Worm (Caenorhabditis elegans) whole organism, midembryonic: ENCODE results near the gene lsy-13.
"Not testable (repeated sequence)": the region's sequence is repeated elsewhere in the genome, so short reads cannot be mapped to it uniquely, and the experiment has no call there.

Experiments
- T22C8.4 ChIP-seq: fragments of 200-800 bp; sonication (Bioruptor generic); IDR thresholded peaks from 2 replicates; pipeline ENCODE4 v1.3.6; 2022; ENCODE audit warnings: missing genetic modification characterization, missing compliant biosample characterization
- cog-1 ChIP-seq: sonication (generic microtip); optimal IDR thresholded peaks from 2 replicates; lab custom pipeline; 2016; ENCODE audit warnings: missing genetic modification characterization, missing compliant biosample characterization
- flt-1 ChIP-seq: fragments of 200-800 bp; sonication (Bioruptor generic); IDR thresholded peaks from 2 replicates; pipeline ENCODE4 v1.3.6; 2022; ENCODE audit warnings: missing genetic modification characterization, missing compliant biosample characterization
- klf-2 ChIP-seq: fragments of 200-800 bp; sonication (Bioruptor generic); conservative IDR thresholded peaks from 2 replicates; pipeline ENCODE4 v1.3.6; 2022; ENCODE audit warnings: missing genetic modification reagents, missing genetic modification characterization, missing compliant biosample characterization
- med-1 ChIP-seq: sonication (generic microtip); optimal IDR thresholded peaks from 2 replicates; lab custom pipeline; 2017; ENCODE audit warnings: missing genetic modification characterization, mild to moderate bottlenecking, missing compliant biosample characterization, antibody characterized with exemption, missing genetic modification reagents; ENCODE audit not compliant: insufficient read depth
- ref-1 ChIP-seq: fragments of 200-800 bp; sonication (Bioruptor generic); conservative IDR thresholded peaks from 2 replicates; pipeline ENCODE4 v1.3.6; 2022; ENCODE audit warnings: missing genetic modification reagents, missing genetic modification characterization, missing compliant biosample characterization
- tab-1 ChIP-seq: fragments of 200-800 bp; sonication (Bioruptor generic); IDR thresholded peaks from 2 replicates; pipeline ENCODE4 v1.3.6; 2022; ENCODE audit warnings: missing genetic modification characterization, missing compliant biosample characterization
- ztf-23 ChIP-seq: fragments of 200-800 bp; sonication (Bioruptor generic); IDR thresholded peaks from 2 replicates; pipeline ENCODE4 v1.3.6; 2022; ENCODE audit warnings: missing genetic modification reagents, missing genetic modification characterization, missing compliant biosample characterization
- ztf-29 ChIP-seq: fragments of 200-800 bp; sonication (Bioruptor generic); IDR thresholded peaks from 2 replicates; pipeline ENCODE4 v1.3.6; 2022; ENCODE audit warnings: missing genetic modification reagents, missing genetic modification characterization, missing compliant biosample characterization

lsy-13 gene

ce11 chrIV:16863431-16863895 lies at the start of gene lsy-13, which contains the start of gene mel-46:
TSS of gene lsy-13 (plus strand) at chrIV:16863870.
TSS of gene mel-46 (minus strand) at chrIV:16863481.
- TF ChIP-seq tab-1 (GFP tag; lab: Robert Waterston, UW) (peak; percentile 72; the same call in 1 of the 2 replicates), klf-2 (GFP tag; lab: Robert Waterston, UW) (no peak), ref-1 (GFP tag; lab: Robert Waterston, UW) (no peak), flt-1 (GFP tag; lab: Robert Waterston, UW) (peak; percentile 86), med-1 (peak; percentile 68), T22C8.4 (peak; percentile 65), ztf-23 (GFP tag; lab: Robert Waterston, UW) (peak; percentile 83), ztf-29 (no peak), cog-1 (tag; lab: Kevin White, UChicago) (peak; percentile 21)

DNA sequence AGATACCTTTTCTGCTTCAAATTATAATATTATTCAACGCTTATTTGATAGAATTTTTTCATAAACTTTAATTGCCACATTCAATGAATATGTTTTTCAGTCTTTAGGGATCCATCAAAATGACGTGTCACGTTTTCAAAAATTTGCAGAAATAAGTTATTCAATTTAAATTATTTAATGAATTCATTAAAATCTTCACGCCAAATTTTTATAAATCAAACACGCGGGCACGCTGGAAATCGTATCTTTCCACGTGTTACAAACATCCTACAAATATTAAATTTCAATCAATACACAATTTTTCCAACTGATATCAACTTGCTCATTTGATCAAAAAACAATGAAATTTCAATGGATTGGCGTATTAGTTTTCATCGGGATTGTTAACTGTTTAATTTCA lies 41.1 kb upstream of the lsy-13 start, which contains the start of gene Y116A8A.4:
TSS of gene Y116A8A.4 (plus strand) at position 301 of the 400 bp plus-strand sequence.
- TF ChIP-seq tab-1 (GFP tag; lab: Robert Waterston, UW) (no peak), ztf-29 (no peak), med-1 (no peak), T22C8.4 (no peak), cog-1 (tag; lab: Kevin White, UChicago) (no peak), klf-2 (GFP tag; lab: Robert Waterston, UW) (no peak), flt-1 (GFP tag; lab: Robert Waterston, UW) (no peak), ztf-23 (GFP tag; lab: Robert Waterston, UW) (no peak)

DNA sequence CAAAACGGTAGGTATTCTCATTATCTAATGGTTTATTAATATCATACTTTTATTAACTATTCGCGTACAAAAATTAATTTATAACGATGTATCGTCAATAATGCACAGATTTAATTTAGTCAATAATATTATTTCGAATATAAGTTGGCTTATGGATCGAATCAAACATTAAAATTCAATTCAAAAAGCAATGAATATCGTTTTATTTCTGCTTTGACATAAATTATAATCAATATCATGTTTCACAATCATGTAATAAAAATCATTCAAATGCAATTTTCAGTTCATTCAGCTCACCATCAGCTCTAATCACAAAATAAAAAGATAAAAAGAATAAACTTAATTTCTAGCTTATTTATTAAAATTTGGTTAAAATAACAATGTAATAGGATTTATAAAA lies 35.0 kb upstream of the lsy-13 start, which contains the start of gene Y116A8A.6:
TSS of gene Y116A8A.6 (minus strand) at position 101 of the 400 bp plus-strand sequence.
- TF ChIP-seq med-1 (no peak), tab-1 (GFP tag; lab: Robert Waterston, UW) (no peak), cog-1 (tag; lab: Kevin White, UChicago) (no peak)

- no peak for TF ChIP-seq tab-1 (GFP tag; lab: Robert Waterston, UW)
- TF ChIP-seq klf-2 (GFP tag; lab: Robert Waterston, UW) = no peak
- no peak for TF ChIP-seq ztf-29
- no peak for TF ChIP-seq ref-1 (GFP tag; lab: Robert Waterston, UW)
- no peak for TF ChIP-seq ztf-23 (GFP tag; lab: Robert Waterston, UW)
- no peak for TF ChIP-seq cog-1 (tag; lab: Kevin White, UChicago)
- no peak for TF ChIP-seq flt-1 (GFP tag; lab: Robert Waterston, UW)
- no peak for TF ChIP-seq med-1
- TF ChIP-seq T22C8.4 = no peak
These were observed 33.8 kb upstream of the lsy-13 start, which contains the start of gene Y116A8A.7 for ce11 chrIV:16829896-16830295. TSS of gene Y116A8A.7 (plus strand) at chrIV:16830196.

- TF ChIP-seq ztf-23 (GFP tag; lab: Robert Waterston, UW) = no peak
- TF ChIP-seq klf-2 (GFP tag; lab: Robert Waterston, UW) = no peak
- no peak for TF ChIP-seq ztf-29
- no peak for TF ChIP-seq med-1
- TF ChIP-seq tab-1 (GFP tag; lab: Robert Waterston, UW) = no peak
- TF ChIP-seq ref-1 (GFP tag; lab: Robert Waterston, UW) = no peak
- no peak for TF ChIP-seq flt-1 (GFP tag; lab: Robert Waterston, UW)
- TF ChIP-seq T22C8.4 = no peak
- no peak for TF ChIP-seq cog-1 (tag; lab: Kevin White, UChicago)
These were observed 32.3 kb upstream of the lsy-13 start, which contains the start of gene clec-194 for ce11 chrIV:16831366-16831765. TSS of gene clec-194 (plus strand) at chrIV:16831666.

DNA sequence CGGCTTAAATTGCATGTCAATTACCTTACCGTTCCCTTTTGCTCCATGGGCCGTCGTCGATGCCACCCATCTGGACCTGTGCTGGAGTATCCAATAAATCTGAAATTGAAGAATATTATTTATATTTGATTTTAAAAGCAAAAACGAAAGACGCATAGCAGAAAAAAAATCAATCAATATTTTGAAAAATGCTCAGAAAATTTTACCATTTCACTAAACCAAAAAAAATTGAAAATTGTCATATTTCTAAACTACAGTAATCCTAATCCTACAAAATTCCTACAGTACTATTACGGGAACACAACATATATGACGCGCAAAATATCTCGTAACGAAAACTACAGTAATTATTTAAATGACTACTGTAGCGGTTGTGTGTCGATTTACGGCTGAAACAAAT lies 20.8 kb upstream of the lsy-13 start, which contains the start of gene Y116A8A.150:
TSS of gene Y116A8A.150 (minus strand) at position 101 of the 400 bp plus-strand sequence.
- not testable (repeated sequence) for TF ChIP-seq tab-1 (GFP tag; lab: Robert Waterston, UW); med-1; klf-2 (GFP tag; lab: Robert Waterston, UW)

DNA sequence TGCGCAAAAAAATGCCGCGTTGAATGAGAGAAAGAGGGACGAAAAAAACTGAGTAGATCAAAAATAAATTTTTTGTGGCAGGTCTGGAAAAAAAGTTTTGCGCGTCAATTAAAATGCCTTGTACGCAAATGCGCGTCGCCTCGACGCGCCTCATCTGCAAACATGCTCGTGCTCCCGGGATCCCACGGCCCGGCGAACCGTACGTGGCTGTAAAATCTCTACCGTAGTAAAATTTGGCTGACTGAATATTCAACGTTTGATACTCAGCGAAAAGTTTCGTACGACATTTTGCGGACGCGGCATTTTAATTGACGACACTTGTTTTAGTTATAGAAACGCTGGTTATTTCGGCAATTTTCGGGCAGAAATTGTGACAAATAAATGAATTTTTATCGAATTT lies 18.3 kb upstream of the lsy-13 start:
- 0 out of 2 replicates have a peak, but pooled peaks have one; percentile 28 for TF ChIP-seq ztf-23 (GFP tag; lab: Robert Waterston, UW)
- TF ChIP-seq flt-1 (GFP tag; lab: Robert Waterston, UW) = peak; percentile 71

ce11 chrIV:16854790-16855189 lies 8.9 kb upstream of the lsy-13 start, which contains the start of gene map-2:
TSS of gene map-2 (minus strand) at chrIV:16854890.
- TF ChIP-seq flt-1 (GFP tag; lab: Robert Waterston, UW) (no peak), tab-1 (GFP tag; lab: Robert Waterston, UW) (no peak), ztf-23 (GFP tag; lab: Robert Waterston, UW) (no peak), T22C8.4 (no peak), med-1 (no peak), klf-2 (GFP tag; lab: Robert Waterston, UW) (no peak), cog-1 (tag; lab: Kevin White, UChicago) (no peak), ztf-29 (no peak), ref-1 (GFP tag; lab: Robert Waterston, UW) (no peak)

DNA sequence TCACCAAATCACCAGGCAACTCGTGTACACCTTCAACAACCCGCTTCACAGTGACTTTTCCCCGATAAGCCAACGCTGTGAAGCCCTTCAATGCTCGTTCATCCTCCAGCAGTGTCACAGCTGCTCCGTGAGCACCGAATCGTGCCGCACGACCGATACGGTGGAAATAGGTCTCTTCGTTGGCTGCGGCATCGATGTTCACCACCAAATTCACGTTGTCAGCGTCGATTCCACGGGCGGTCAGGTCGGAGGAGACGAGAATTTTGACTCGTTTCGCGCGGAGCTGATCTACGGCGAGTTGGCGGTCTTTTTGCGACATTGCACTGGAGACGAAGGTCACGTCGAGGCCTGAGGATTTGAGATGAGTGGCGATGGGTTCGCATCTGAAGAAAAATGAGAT lies 3.0 kb upstream of the lsy-13 start:
- TF ChIP-seq ztf-23 (GFP tag; lab: Robert Waterston, UW) = no peak

- no peak for TF ChIP-seq tab-1 (GFP tag; lab: Robert Waterston, UW)
- 0 out of 2 replicates have a peak, but pooled peaks have one; percentile 32 for TF ChIP-seq ztf-23 (GFP tag; lab: Robert Waterston, UW)
These were observed 1.2 kb downstream of the lsy-13 start for ce11 chrIV:16864876-16865275.

DNA sequence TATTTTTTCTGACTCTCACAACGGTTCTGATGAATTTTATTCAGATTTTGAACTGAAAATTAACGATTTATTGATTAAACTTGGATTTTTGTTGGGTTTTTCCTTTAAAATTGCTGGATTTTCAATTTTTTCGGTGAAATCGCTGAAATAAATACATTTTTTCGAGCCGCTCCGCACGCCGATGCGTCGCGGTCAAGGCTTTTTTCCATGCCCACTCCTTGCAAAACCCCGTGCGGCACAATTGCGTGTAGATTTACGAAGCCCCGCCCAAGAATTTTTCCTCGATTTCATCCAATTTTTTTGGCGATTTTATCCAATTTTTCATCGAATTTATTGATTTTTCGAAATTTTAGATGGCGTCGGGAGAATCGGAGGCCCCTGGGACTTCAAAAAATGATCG lies 1.8 kb downstream of the lsy-13 start, which contains the start of gene gtsf-1:
TSS of gene gtsf-1 (plus strand) at position 354 of the 400 bp plus-strand sequence.
- peak; percentile 62 for TF ChIP-seq med-1
- no peak for TF ChIP-seq ref-1 (GFP tag; lab: Robert Waterston, UW)
- peak; percentile 78 for TF ChIP-seq tab-1 (GFP tag; lab: Robert Waterston, UW)
- TF ChIP-seq klf-2 (GFP tag; lab: Robert Waterston, UW) = peak; percentile 65; the same call in 1 of the 2 replicates
- peak; percentile 68 for TF ChIP-seq T22C8.4
- TF ChIP-seq cog-1 (tag; lab: Kevin White, UChicago) = peak; percentile 55
- TF ChIP-seq flt-1 (GFP tag; lab: Robert Waterston, UW) = peak; percentile 77
- peak; percentile 79 for TF ChIP-seq ztf-23 (GFP tag; lab: Robert Waterston, UW)
- TF ChIP-seq ztf-29 = peak; percentile 70
